Worm (Caenorhabditis elegans) whole organism, L3 larva: ENCODE results near the gene T06E8.8.

ENCODE experiments used
- aly-2 ChIP-seq: fragments of 150-350 bp; optimal IDR thresholded peaks from 2 replicates; lab custom pipeline; 2014; ENCODE audit warnings: missing biosample characterization, missing genetic modification characterization
- ceh-82 ChIP-seq: fragments of 150-350 bp; optimal IDR thresholded peaks from 2 replicates; lab custom pipeline; 2014; ENCODE audit warnings: missing biosample characterization, missing genetic modification characterization
- egl-27 ChIP-seq: sonication (generic microtip); optimal IDR thresholded peaks from 4 replicates; lab custom pipeline; 2017; ENCODE audit warnings: missing biosample characterization, missing genetic modification reagents, missing genetic modification characterization
- eor-1 ChIP-seq, 2 experiments: fragments of 150-350 bp; optimal IDR thresholded peaks; 2 replicates each; lab custom pipeline; 2014 to 2018; ENCODE audit warnings: missing biosample characterization in 2 of 2, missing genetic modification characterization in 2 of 2
- lin-15B ChIP-seq: fragments of 150-350 bp; optimal IDR thresholded peaks from 2 replicates; lab custom pipeline; 2014; ENCODE audit warnings: missing biosample characterization, missing genetic modification characterization
- lin-39 ChIP-seq: fragments of 150-350 bp; optimal IDR thresholded peaks from 2 replicates; lab custom pipeline; 2018; ENCODE audit warnings: missing biosample characterization, missing genetic modification reagents, missing genetic modification characterization
- mdl-1 ChIP-seq: fragments of 150-350 bp; optimal IDR thresholded peaks from 2 replicates; lab custom pipeline; 2014; ENCODE audit warnings: missing biosample characterization, missing genetic modification characterization
- nfya-1 ChIP-seq: sonication (generic microtip); optimal IDR thresholded peaks from 2 replicates; lab custom pipeline; 2017; ENCODE audit warnings: missing genetic modification characterization, mild to moderate bottlenecking, missing compliant biosample characterization, antibody characterized with exemption, moderate library complexity; ENCODE audit not compliant: insufficient read depth
- nhr-25 ChIP-seq: sonication (generic microtip); optimal IDR thresholded peaks from 2 replicates; lab custom pipeline; 2017; ENCODE audit warnings: missing biosample characterization, missing genetic modification characterization
- nhr-28 ChIP-seq: fragments of 150-350 bp; optimal IDR thresholded peaks from 2 replicates; lab custom pipeline; 2014; ENCODE audit warnings: missing biosample characterization, missing genetic modification characterization
- nhr-77 ChIP-seq: fragments of 150-350 bp; optimal IDR thresholded peaks from 2 replicates; lab custom pipeline; 2014; ENCODE audit warnings: missing biosample characterization, missing genetic modification characterization
- pha-4 ChIP-seq: fragments of 150-350 bp; optimal IDR thresholded peaks from 2 replicates; lab custom pipeline; 2014; ENCODE audit warnings: missing biosample characterization, missing genetic modification reagents, missing genetic modification characterization
- ztf-11 ChIP-seq: fragments of 150-350 bp; optimal IDR thresholded peaks from 2 replicates; lab custom pipeline; 2014; ENCODE audit warnings: missing biosample characterization, missing genetic modification characterization
- ztf-4 ChIP-seq: fragments of 150-350 bp; optimal IDR thresholded peaks from 2 replicates; lab custom pipeline; 2014; ENCODE audit warnings: missing biosample characterization, missing genetic modification characterization

- TF ChIP-seq nfya-1 (tag; lab: Kevin White, UChicago) = no peak
- no peak for TF ChIP-seq lin-39 (tag; lab: Kevin White, UChicago)
- TF ChIP-seq pha-4 (tag; lab: Kevin White, UChicago) = no peak
- TF ChIP-seq ceh-82 (tag; lab: Kevin White, UChicago) = no peak
- TF ChIP-seq nhr-28 = no peak
- TF ChIP-seq eor-1 (tag; optimal IDR thresholded peaks at IDR 0.05; lab: Kevin White, UChicago) = no peak
- no peak for TF ChIP-seq lin-15B
- no peak for TF ChIP-seq ztf-4 (tag; lab: Kevin White, UChicago)
- TF ChIP-seq aly-2 (tag; lab: Kevin White, UChicago) = no peak
- no peak for TF ChIP-seq nhr-25 (tag; lab: Kevin White, UChicago)
- TF ChIP-seq ztf-11 (tag; lab: Kevin White, UChicago) = no peak
- no peak for TF ChIP-seq mdl-1 (tag; lab: Kevin White, UChicago)
- TF ChIP-seq nhr-77 (tag; lab: Kevin White, UChicago) = no peak
- TF ChIP-seq egl-27 = no peak
Observed at ce11 chrV:10066769-10067168, 23.2 kb downstream of the T06E8.8 start, which contains the start of gene npr-39.
